Fruit fly (Drosophila melanogaster): ENCODE measurements around the gene Task7.

Gene Task7

DNA sequence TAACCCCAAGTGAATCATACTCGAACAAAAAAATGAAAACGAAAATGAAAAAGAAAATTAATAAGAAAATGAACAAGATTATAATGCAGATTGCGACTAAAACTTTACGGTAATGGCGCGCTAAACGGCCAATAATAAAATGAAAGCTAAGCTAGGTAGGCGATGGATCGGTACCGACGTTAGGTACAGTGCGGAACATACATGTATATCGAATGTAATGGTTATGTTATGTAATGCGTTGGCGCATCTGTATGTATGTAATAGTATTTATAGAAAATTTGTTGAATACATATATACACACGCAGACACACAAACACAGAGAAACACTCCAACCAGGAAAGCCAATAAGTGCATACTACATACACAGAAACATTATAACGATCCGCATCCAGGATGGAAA is 42.9 kb upstream of the Task7 start:
- TF ChIP-seq dsf (GFP tag; optimal IDR thresholded peaks at IDR 0.05; ENCODE audit: borderline replicate concordance), result no peak
- TF ChIP-seq pan (optimal IDR thresholded peaks at IDR 0.05), result no peak
- TF ChIP-seq Myc (optimal IDR thresholded peaks at IDR 0.05), result no peak
- no peak for TF ChIP-seq jim (GFP tag; optimal IDR thresholded peaks at IDR 0.05)
- no peak for TF ChIP-seq dmrt93B (GFP tag; optimal IDR thresholded peaks at IDR 0.05)
- no peak for TF ChIP-seq foxo (GFP tag; optimal IDR thresholded peaks at IDR 0.05)
- no peak for TF ChIP-seq Hnf4 (GFP tag; optimal IDR thresholded peaks at IDR 0.05)
- TF ChIP-seq usp (GFP tag; optimal IDR thresholded peaks at IDR 0.05), result no peak
- TF ChIP-seq CG32264 (GFP tag; optimal IDR thresholded peaks at IDR 0.05), result no peak

DNA sequence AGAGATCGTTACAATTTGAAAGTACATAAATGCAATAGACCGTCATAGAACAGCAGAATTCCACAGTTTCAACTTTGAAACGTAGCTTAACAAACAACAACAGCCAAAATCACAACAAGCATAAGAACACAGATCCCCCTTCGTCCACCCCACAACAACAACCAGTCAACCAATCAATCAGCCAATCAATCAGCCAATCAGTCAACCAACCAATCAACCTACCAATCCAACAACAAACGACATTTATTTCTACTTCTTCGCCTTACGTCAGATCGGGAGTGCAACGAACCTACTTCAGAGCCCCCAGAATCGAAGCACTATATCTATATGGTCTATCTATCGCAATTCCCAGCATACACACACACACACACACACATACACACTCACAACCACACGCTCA is 38.6 kb upstream of the Task7 start:
- no peak for TF ChIP-seq dl (GFP tag; optimal IDR thresholded peaks at IDR 0.05; ENCODE audit: insufficient read depth in 1 of 2, partially characterized antibody in 2 of 2)
- peak; percentile 30 for TF ChIP-seq Dfd (GFP tag; optimal IDR thresholded peaks at IDR 0.05)

DNA sequence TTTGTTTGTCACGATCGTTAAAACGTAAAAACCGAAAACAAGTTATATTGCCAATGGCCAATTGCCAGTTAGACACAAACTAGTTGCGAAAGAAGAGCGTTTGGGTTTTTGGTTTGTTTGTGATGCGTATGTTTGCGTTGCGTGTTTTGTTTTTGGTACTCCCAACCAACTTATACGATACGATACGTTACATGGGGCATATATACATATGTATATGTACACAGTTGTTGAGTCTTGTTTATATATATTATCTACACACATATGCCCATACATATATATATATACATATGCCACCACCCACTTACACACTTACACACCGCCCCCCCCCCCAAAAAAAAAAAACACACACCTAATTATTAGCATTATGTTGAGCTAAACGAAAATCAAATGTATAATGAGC is 36.2 kb upstream of the Task7 start:
- TF ChIP-seq CG9705 (GFP tag; optimal IDR thresholded peaks at IDR 0.05) (no peak), Hr83 (GFP tag; optimal IDR thresholded peaks at IDR 0.05; ENCODE audit: poor library complexity, severe bottlenecking) (no peak), dmrt93B (GFP tag; optimal IDR thresholded peaks at IDR 0.05) (no peak), HLH106 (tag; optimal IDR thresholded peaks at IDR 0.05) (no peak), N (GFP tag; optimal IDR thresholded peaks at IDR 0.05) (no peak), jim (GFP tag; optimal IDR thresholded peaks at IDR 0.05) (no peak)

DNA sequence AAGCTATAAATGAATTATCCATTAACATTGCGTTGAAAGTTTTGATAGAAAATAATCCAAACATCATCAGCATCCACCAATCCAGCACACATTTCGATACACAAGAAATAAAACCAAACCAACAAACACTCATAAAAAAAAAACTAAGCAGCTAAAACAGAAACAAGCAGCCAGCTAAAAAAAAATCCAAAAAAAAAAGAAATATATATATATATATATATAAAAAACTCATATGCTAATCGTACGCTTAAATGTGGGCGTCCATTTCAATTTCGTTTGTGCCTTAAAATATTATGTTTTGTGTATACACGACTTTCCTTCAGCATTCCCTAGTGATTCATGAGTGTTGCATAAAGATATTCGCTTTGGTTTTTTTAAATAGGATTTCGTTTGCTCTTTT is 29.9 kb upstream of the Task7 start:
- TF ChIP-seq fru (GFP tag; optimal IDR thresholded peaks at IDR 0.05) (no peak), Hr78 (GFP tag; optimal IDR thresholded peaks at IDR 0.05) (no peak), CG9705 (GFP tag; optimal IDR thresholded peaks at IDR 0.05) (no peak), lola (GFP tag; optimal IDR thresholded peaks at IDR 0.05) (no peak), HLH106 (tag; optimal IDR thresholded peaks at IDR 0.05) (no peak), OdsH (GFP tag; optimal IDR thresholded peaks at IDR 0.05) (no peak), sv (GFP tag; optimal IDR thresholded peaks at IDR 0.05) (no peak)

DNA sequence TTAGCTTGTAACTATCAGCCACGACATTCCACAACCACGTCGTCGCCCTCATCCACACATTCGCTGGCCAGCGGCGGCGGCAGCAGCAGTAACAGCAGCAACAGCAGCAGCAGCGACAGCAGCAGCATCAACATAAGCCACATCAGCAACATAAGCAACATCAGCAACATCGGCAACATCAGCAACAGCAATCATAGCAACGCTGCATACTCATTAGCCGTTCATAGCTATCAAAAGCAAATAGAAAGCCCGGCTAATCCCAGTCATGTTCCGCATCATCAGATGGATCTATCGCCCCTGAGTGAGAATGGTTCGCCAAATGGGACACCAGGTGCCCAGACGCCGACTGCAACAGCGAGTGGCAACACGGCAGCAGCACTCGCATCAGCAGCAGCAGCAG is 29.0 kb upstream of the Task7 start:
- TF ChIP-seq ey (GFP tag; optimal IDR thresholded peaks at IDR 0.05) (no peak), Dfd (GFP tag; optimal IDR thresholded peaks at IDR 0.05) (peak; percentile 95)

DNA sequence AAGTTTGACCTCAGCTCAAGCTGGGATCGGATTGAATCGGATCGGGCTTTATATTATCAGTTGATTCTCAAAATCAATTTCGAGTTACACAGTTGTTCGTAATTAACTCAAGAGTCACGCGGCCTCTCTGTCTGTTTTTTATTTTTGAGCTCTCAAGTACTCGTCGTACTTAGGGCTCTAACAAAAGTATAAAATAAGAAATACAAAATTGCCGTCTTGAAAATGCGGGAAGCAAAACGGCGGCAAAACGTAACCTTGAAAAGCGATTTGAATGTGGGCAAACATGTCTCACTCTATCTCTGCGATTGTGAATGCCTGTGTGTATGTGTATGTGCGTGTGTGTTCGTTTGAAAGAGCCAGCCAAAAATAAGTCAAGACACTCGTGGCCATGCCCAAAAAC is 25.5 kb upstream of the Task7 start:
- no peak for TF ChIP-seq fru (GFP tag; optimal IDR thresholded peaks at IDR 0.05)
- TF ChIP-seq br (GFP tag; optimal IDR thresholded peaks at IDR 0.05), result no peak
- no peak for TF ChIP-seq dl (GFP tag; optimal IDR thresholded peaks at IDR 0.05; ENCODE audit: insufficient read depth in 1 of 2, partially characterized antibody in 2 of 2)
- TF ChIP-seq Abd-B (GFP tag; optimal IDR thresholded peaks at IDR 0.05), result no peak
- TF ChIP-seq tai (GFP tag; optimal IDR thresholded peaks at IDR 0.05), result no peak
- TF ChIP-seq Vsx2 (GFP tag; optimal IDR thresholded peaks at IDR 0.05; ENCODE audit: partially characterized antibody), result no peak
- no peak for TF ChIP-seq pan (optimal IDR thresholded peaks at IDR 0.05)
- TF ChIP-seq jim (GFP tag; optimal IDR thresholded peaks at IDR 0.05), result no peak
- no peak for TF ChIP-seq dmrt93B (GFP tag; optimal IDR thresholded peaks at IDR 0.05)
- TF ChIP-seq woc (GFP tag; optimal IDR thresholded peaks at IDR 0.05), result no peak
- no peak for TF ChIP-seq CrebA (GFP tag; optimal IDR thresholded peaks at IDR 0.05; ENCODE audit: borderline replicate concordance)
- no peak for TF ChIP-seq h (GFP tag; optimal IDR thresholded peaks at IDR 0.05)
- TF ChIP-seq rgr (GFP tag; optimal IDR thresholded peaks at IDR 0.05), result no peak
- TF ChIP-seq lola (GFP tag; optimal IDR thresholded peaks at IDR 0.05), result no peak
- TF ChIP-seq sv (GFP tag; optimal IDR thresholded peaks at IDR 0.05), result no peak
- no peak for TF ChIP-seq ey (GFP tag; optimal IDR thresholded peaks at IDR 0.05)
- no peak for TF ChIP-seq dsf (GFP tag; optimal IDR thresholded peaks at IDR 0.05; ENCODE audit: borderline replicate concordance)
